Worm (Caenorhabditis elegans): ENCODE data around the gene T08G3.13.

DNA sequence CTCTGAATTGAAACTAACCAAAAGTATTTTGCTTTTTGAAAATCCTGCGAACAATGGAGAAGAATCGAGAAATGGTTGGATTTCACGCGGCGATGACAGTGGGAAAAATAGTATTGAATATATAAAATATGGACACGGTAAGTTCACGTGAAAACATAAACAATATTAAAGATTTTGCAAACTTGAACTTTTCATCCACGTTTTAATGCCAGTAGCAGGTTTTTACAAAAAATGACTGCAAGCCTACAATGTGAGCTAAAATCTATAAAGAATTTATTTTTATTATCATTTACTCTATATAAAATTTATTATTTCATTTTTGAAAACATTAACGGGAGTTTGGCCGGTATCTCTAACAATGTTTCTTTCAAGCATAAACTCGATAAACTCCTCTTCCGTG lies 18.3 kb upstream of the T08G3.13 start, which contains the start of gene F26D2.10:
- no peak for TF ChIP-seq ceh-36 (tag; optimal IDR thresholded peaks at IDR 0.05)
- no peak for TF ChIP-seq hnd-1 (tag; optimal IDR thresholded peaks at IDR 0.05)
- TF ChIP-seq F13C5.2 (tag; optimal IDR thresholded peaks at IDR 0.05) = no peak
- no peak for TF ChIP-seq aly-1 (tag; optimal IDR thresholded peaks at IDR 0.05)
- no peak for TF ChIP-seq tbx-37 (GFP tag; conservative IDR thresholded peaks at IDR 0.05)
- TF ChIP-seq B0310.2 (tag; optimal IDR thresholded peaks at IDR 0.05) = no peak
- no peak for TF ChIP-seq hmbx-1 (tag; optimal IDR thresholded peaks at IDR 0.05)
- no peak for TF ChIP-seq ceh-13 (GFP tag; optimal IDR thresholded peaks at IDR 0.05)
- no peak for TF ChIP-seq flt-1 (GFP tag; IDR thresholded peaks at IDR 0.05)

All from whole organism, early embryonic.